Fruit fly (Drosophila melanogaster) Kc167 (cell line): ENCODE results near the gene RpL23A.
A peak's percentile ranks its signal among the peaks of the same experiment; 100 is the strongest.

Source experiments
- Myc ChIP-seq: fragments of >200 bp; optimal IDR thresholded peaks from 2 replicates; lab custom pipeline; 2017; ENCODE audit warnings: missing external identifiers
- Sin3A ChIP-seq: fragments of >200 bp; optimal IDR thresholded peaks from 2 replicates; lab custom pipeline; 2018; ENCODE audit warnings: missing external identifiers
- h ChIP-seq: fragments of >200 bp; optimal IDR thresholded peaks from 3 replicates; lab custom pipeline; 2018; ENCODE audit warnings: missing external identifiers
- insv ChIP-seq: fragments of >200 bp; optimal IDR thresholded peaks from 3 replicates; lab custom pipeline; 2018; ENCODE audit warnings: missing external identifiers
- psq ChIP-seq: fragments of >200 bp; optimal IDR thresholded peaks from 2 replicates; lab custom pipeline; 2017; ENCODE audit warnings: missing external identifiers
- ttk ChIP-seq: sonication (Bioruptor generic); optimal IDR thresholded peaks from 2 replicates; lab custom pipeline; 2017; ENCODE audit warnings: missing external identifiers

Gene RpL23A

dm6 chr3L:1679394-1679793, 10.9 kb upstream of the RpL23A start:
- TF ChIP-seq psq (lab: Kevin White, UChicago) = no peak
- no peak for TF ChIP-seq Sin3A (lab: Kevin White, UChicago)
- TF ChIP-seq h (lab: Kevin White, UChicago) = no peak
- no peak for TF ChIP-seq insv
- TF ChIP-seq Myc (lab: Kevin White, UChicago) = no peak
- TF ChIP-seq ttk (lab: Kevin White, UChicago) = no peak

- no peak for TF ChIP-seq Sin3A (lab: Kevin White, UChicago)
- TF ChIP-seq h (lab: Kevin White, UChicago) = no peak
- no peak for TF ChIP-seq ttk (lab: Kevin White, UChicago)
- TF ChIP-seq Myc (lab: Kevin White, UChicago) = no peak
- no peak for TF ChIP-seq psq (lab: Kevin White, UChicago)
- TF ChIP-seq insv = no peak
Measured at dm6 chr3L:1676222-1676621, 7.8 kb upstream of the RpL23A start.

dm6 chr3L:1675242-1675641, 6.8 kb upstream of the RpL23A start:
- no peak for TF ChIP-seq Myc (lab: Kevin White, UChicago)
- no peak for TF ChIP-seq ttk (lab: Kevin White, UChicago)
- no peak for TF ChIP-seq psq (lab: Kevin White, UChicago)
- TF ChIP-seq h (lab: Kevin White, UChicago) = no peak
- no peak for TF ChIP-seq Sin3A (lab: Kevin White, UChicago)
- no peak for TF ChIP-seq insv

DNA sequence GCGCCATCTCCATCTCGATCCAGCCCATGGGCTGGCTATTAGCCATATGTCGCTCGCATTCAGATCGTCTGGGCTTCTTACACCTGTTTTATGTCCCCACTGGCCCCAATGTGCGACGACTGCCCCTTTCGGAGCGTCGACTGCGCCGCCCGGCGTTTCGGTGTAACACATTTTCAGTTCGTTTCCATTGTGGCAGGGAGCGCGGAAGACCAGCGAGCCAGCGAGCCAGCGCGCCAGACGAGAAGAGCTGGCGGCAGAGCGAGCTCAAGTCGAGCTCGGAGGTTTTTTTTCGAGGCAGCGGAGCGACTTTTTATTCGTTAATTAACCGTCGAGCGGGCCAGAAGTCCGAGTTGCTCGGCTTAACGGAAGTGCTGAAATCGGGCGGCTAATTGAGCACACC, 5.9 kb upstream of the RpL23A start, which contains the start of gene CG7991:
TSS of gene CG7991 (plus strand) at position 329 of the 400 bp plus-strand sequence.
- TF ChIP-seq Sin3A (lab: Kevin White, UChicago) = no peak
- TF ChIP-seq insv = no peak
- TF ChIP-seq psq (lab: Kevin White, UChicago) = no peak
- TF ChIP-seq h (lab: Kevin White, UChicago) = no peak
- TF ChIP-seq Myc (lab: Kevin White, UChicago) = no peak
- TF ChIP-seq ttk (lab: Kevin White, UChicago) = no peak

DNA sequence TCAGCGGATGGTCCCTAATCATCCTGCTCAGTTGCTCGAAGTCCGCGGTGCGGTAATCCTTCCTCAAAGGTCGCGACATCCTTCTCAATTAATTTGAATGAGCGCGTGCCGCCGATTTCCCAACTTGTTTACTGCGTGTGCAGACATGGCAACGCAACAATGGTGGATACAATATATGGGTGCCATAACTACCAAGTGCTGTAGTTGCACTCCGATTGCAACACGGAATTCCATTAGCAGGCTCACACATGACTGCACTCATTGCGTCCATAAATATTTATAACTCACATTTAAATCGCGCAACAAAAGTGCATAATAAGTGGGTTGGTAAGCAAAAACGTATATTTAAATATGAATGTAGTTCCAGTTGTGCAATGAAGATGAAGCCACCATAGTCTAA, 4.2 kb upstream of the RpL23A start, which contains the start of gene CG13930:
TSS of gene CG13930 (minus strand) at position 101 of the 400 bp plus-strand sequence.
- TF ChIP-seq psq (lab: Kevin White, UChicago) (no peak), Sin3A (lab: Kevin White, UChicago) (no peak), ttk (lab: Kevin White, UChicago) (no peak), Myc (lab: Kevin White, UChicago) (no peak), h (lab: Kevin White, UChicago) (no peak), insv (no peak)

DNA sequence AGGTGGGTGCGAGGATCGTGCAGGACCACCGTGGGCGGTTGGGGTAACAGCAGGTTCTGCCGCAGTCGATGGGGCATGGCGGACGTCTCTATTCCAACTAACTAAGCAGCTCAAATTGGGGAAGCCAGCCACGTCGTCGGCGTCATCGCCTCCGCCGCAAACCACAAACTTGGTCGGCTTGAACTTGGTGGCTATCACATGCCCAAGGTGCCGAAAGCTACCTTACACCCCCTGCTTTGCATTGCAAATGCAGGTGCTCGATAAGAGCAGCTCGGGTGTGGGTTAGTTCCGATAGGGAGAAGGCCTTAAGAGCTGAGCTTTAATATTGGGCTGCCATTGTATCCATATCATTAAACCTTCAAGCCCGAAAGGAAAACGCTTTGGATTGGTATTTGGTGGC, 1.6 kb upstream of the RpL23A start, which contains the start of gene RabX5:
TSS of gene RabX5 (minus strand) at position 101 of the 400 bp plus-strand sequence.
- TF ChIP-seq h (lab: Kevin White, UChicago) = no peak
- no peak for TF ChIP-seq ttk (lab: Kevin White, UChicago)
- TF ChIP-seq Myc (lab: Kevin White, UChicago) = no peak
- no peak for TF ChIP-seq Sin3A (lab: Kevin White, UChicago)
- no peak for TF ChIP-seq psq (lab: Kevin White, UChicago)
- no peak for TF ChIP-seq insv

DNA sequence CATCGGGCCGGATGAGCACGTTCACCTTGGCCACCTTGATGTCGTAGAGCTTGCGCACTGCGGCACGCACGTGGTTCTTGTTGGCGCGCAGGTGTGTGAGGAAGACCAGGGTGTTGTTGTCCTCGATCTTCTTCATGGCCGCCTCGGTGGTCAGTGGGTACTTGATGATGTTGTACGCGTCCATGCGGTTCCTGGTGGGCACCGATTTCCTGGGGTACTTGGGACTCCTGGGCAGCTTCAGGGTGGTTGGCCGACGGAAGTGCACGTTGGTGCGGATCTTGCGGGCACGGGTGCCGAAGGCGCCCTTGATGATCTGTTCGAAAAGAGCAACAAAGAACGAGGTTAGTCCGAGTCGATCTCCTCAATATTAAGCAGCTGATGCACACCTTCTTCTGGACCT, 1.0 kb downstream of the RpL23A start:
- TF ChIP-seq insv = no peak
- TF ChIP-seq Myc (lab: Kevin White, UChicago) = no peak
- no peak for TF ChIP-seq h (lab: Kevin White, UChicago)
- no peak for TF ChIP-seq psq (lab: Kevin White, UChicago)
- peak; percentile 94 for TF ChIP-seq ttk (lab: Kevin White, UChicago)
- no peak for TF ChIP-seq Sin3A (lab: Kevin White, UChicago)

dm6 chr3L:1665544-1665943, 2.9 kb downstream of the RpL23A start:
- TF ChIP-seq insv = no peak
- no peak for TF ChIP-seq psq (lab: Kevin White, UChicago)
- TF ChIP-seq Myc (lab: Kevin White, UChicago) = no peak
- TF ChIP-seq h (lab: Kevin White, UChicago) = no peak
- TF ChIP-seq ttk (lab: Kevin White, UChicago) = no peak
- no peak for TF ChIP-seq Sin3A (lab: Kevin White, UChicago)

DNA sequence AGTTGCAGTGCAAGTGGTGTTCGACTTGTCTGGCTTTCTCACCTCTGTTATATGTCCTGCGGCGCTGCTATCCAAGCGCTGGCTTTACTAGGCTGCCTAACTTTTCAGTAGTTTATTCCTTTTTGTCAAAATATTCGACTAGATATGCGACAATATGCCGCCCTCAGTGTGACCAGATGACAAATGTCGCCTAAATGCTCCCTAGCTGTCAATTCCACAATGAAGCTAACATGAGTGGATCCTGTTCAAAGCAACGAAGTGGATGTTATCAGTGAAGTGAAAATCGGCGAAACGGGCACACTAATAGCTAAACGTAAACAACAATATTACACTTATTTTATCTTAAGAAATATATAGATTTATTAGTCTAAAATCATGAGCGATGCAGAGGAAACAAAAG, 3.6 kb downstream of the RpL23A start, which contains the start of the genes Srrm234 and CG7974:
TSS of gene Srrm234 (minus strand) at position 189 of the 400 bp plus-strand sequence.
TSS of gene CG7974 (plus strand) at position 263 of the 400 bp plus-strand sequence.
- TF ChIP-seq ttk (lab: Kevin White, UChicago) = no peak
- TF ChIP-seq insv = no peak
- no peak for TF ChIP-seq Sin3A (lab: Kevin White, UChicago)
- TF ChIP-seq h (lab: Kevin White, UChicago) = no peak
- TF ChIP-seq Myc (lab: Kevin White, UChicago) = no peak
- no peak for TF ChIP-seq psq (lab: Kevin White, UChicago)

- TF ChIP-seq ttk (lab: Kevin White, UChicago) (peak; percentile 82), insv (no peak)
Measured at dm6 chr3L:1664205-1664604, 4.2 kb downstream of the RpL23A start.

- TF ChIP-seq Myc (lab: Kevin White, UChicago) (no peak), h (lab: Kevin White, UChicago) (no peak), insv (no peak)
Measured at dm6 chr3L:1663531-1663930, 4.9 kb downstream of the RpL23A start.

- TF ChIP-seq Myc (lab: Kevin White, UChicago) = no peak
- TF ChIP-seq ttk (lab: Kevin White, UChicago) = no peak
- TF ChIP-seq h (lab: Kevin White, UChicago) = no peak
- TF ChIP-seq insv = no peak
- no peak for TF ChIP-seq Sin3A (lab: Kevin White, UChicago)
- TF ChIP-seq psq (lab: Kevin White, UChicago) = no peak
Measured at dm6 chr3L:1661738-1662370, 6.6 kb downstream of the RpL23A start.
